Fruit fly (Drosophila melanogaster) whole organism, wandering third instar larva: ENCODE measurements around the gene CG1309.
A peak's percentile ranks its signal among the peaks of the same experiment; 100 is the strongest.

Experiments
- CG32264 ChIP-seq: fragments of 200-800 bp; sonication (Bioruptor generic); optimal IDR thresholded peaks from 2 replicates; lab custom pipeline; 2016; ENCODE audit warnings: missing biosample characterization, missing genetic modification characterization
- Myc ChIP-seq: fragments of >200 bp; optimal IDR thresholded peaks from 2 replicates; lab custom pipeline; 2017
- OdsH ChIP-seq: fragments of 200-800 bp; sonication (Bioruptor generic); optimal IDR thresholded peaks from 2 replicates; lab custom pipeline; 2016; ENCODE audit warnings: missing biosample characterization, mild to moderate bottlenecking, missing genetic modification characterization
- dl ChIP-seq, 2 experiments: fragments of 175-275, 200-275 bp in 1 of 2; fragments of 200-275 bp in 1 of 2; sonication (Bioruptor generic); optimal IDR thresholded peaks; lab custom pipeline; 2018; ENCODE audit warnings: mild to moderate bottlenecking in 2 of 2, missing biosample characterization in 2 of 2, missing genetic modification characterization in 2 of 2, moderate library complexity in 2 of 2; ENCODE audit not compliant: partially characterized antibody in 2 of 2, insufficient read depth in 1 of 2
- dmrt93B ChIP-seq: fragments of 200-800 bp; sonication (Bioruptor generic); optimal IDR thresholded peaks from 2 replicates; lab custom pipeline; 2018; ENCODE audit warnings: missing biosample characterization, mild to moderate bottlenecking, missing genetic modification characterization
- h ChIP-seq: fragments of 200-800 bp; sonication (Bioruptor generic); optimal IDR thresholded peaks from 3 replicates; lab custom pipeline; 2016; ENCODE audit warnings: missing biosample characterization, mild to moderate bottlenecking, missing genetic modification characterization
- psq ChIP-seq: fragments of 200-800 bp; sonication (Bioruptor generic); optimal IDR thresholded peaks from 3 replicates; lab custom pipeline; 2017; ENCODE audit warnings: missing biosample characterization, mild to moderate bottlenecking, missing genetic modification characterization, moderate library complexity
- usp ChIP-seq: fragments of >200 bp; optimal IDR thresholded peaks from 2 replicates; lab custom pipeline; 2017; ENCODE audit warnings: missing biosample characterization, missing genetic modification characterization
- woc ChIP-seq: sonication (Bioruptor generic); optimal IDR thresholded peaks from 2 replicates; lab custom pipeline; 2016; ENCODE audit warnings: missing biosample characterization, mild to moderate bottlenecking, missing genetic modification characterization

dm6 chr3L:4304244-4304959 is 45.2 kb downstream of the CG1309 start:
- TF ChIP-seq usp (no peak), woc (GFP tag; lab: Kevin White, UChicago) (peak; percentile 31), OdsH (GFP tag; lab: Kevin White, UChicago) (peak; percentile 60), h (GFP tag; lab: Kevin White, UChicago) (peak; percentile 77), psq (GFP tag; lab: Kevin White, UChicago) (peak; percentile 46), Myc (lab: Kevin White, UChicago) (no peak), CG32264 (no peak), dl (GFP tag; optimal IDR thresholded peaks at IDR 0.05; lab: Kevin White, UChicago; ENCODE audit: insufficient read depth in 1 of 2, partially characterized antibody in 2 of 2) (no peak), dmrt93B (GFP tag; lab: Kevin White, UChicago) (peak; percentile 34)
